Fruit fly (Drosophila melanogaster): ENCODE data around the gene CG9072.

- TF ChIP-seq CG11294 (GFP tag; IDR thresholded peaks at IDR 0.05) (no peak), CG10669 (GFP tag; optimal IDR thresholded peaks at IDR 0.05) (no peak), salr (GFP tag; optimal IDR thresholded peaks at IDR 0.05) (no peak), Ets21C (GFP tag; optimal IDR thresholded peaks at IDR 0.05) (no peak), eg (GFP tag; IDR thresholded peaks at IDR 0.05) (no peak), CG6808 (GFP tag; optimal IDR thresholded peaks at IDR 0.05) (no peak), net (GFP tag; optimal IDR thresholded peaks at IDR 0.05) (no peak)
Measured at dm6 chrX:15070137-15070536, 25.7 kb downstream of the CG9072 start.
